Worm (Caenorhabditis elegans): ENCODE measurements around the gene unc-84.

ce11 chrX:13590688-13591087, 6.1 kb downstream of the unc-84 start:
- TF ChIP-seq ztf-16 (tag; optimal IDR thresholded peaks at IDR 0.05): no peak
- TF ChIP-seq sox-2 (GFP tag; IDR thresholded peaks at IDR 0.05): no peak
- no peak for TF ChIP-seq mec-3 (tag; optimal IDR thresholded peaks at IDR 0.05; ENCODE audit: borderline replicate concordance)
- TF ChIP-seq pqm-1 (tag; optimal IDR thresholded peaks at IDR 0.05): no peak
- no peak for TF ChIP-seq ama-1 (optimal IDR thresholded peaks at IDR 0.05)
- TF ChIP-seq npax-4 (tag; optimal IDR thresholded peaks at IDR 0.05): no peak
- TF ChIP-seq ceh-18 (tag; optimal IDR thresholded peaks at IDR 0.05): no peak
- no peak for TF ChIP-seq hlh-13 (GFP tag; optimal IDR thresholded peaks at IDR 0.05)
- TF ChIP-seq K02D7.2 (tag; optimal IDR thresholded peaks at IDR 0.05): no peak
- no peak for TF ChIP-seq ceh-6 (GFP tag; optimal IDR thresholded peaks at IDR 0.05)
- TF ChIP-seq Y22D7AL.16 (tag; optimal IDR thresholded peaks at IDR 0.05): no peak
